Fruit fly (Drosophila melanogaster) whole organism, embryonic: ENCODE measurements around the gene CG14431.

ENCODE experiments used
- Awh ChIP-seq: fragments of 200-800 bp; sonication (Bioruptor generic); IDR thresholded peaks from 2 replicates; pipeline ENCODE4, ENCODE4 v1.3.6; 2022; ENCODE audit warnings: missing biosample characterization, missing genetic modification characterization
- CG3995 ChIP-seq: fragments of 200-800 bp; sonication (Bioruptor generic); optimal IDR thresholded peaks from 3 replicates; lab custom pipeline; 2016; ENCODE audit warnings: missing biosample characterization, missing genetic modification characterization
- CkIIα-i1 ChIP-seq: fragments of 200-800 bp; sonication (Bioruptor generic); IDR thresholded peaks from 2 replicates; pipeline ENCODE4 v1.3.6; 2022; ENCODE audit warnings: missing biosample characterization, missing genetic modification characterization
- Dbx ChIP-seq: fragments of 200-800 bp; sonication (Bioruptor generic); IDR thresholded peaks from 3 replicates; pipeline ENCODE4 v1.3.6; 2022; ENCODE audit warnings: missing biosample characterization, missing genetic modification characterization
- Dfd ChIP-seq, 2 experiments: fragments of >200 bp; optimal IDR thresholded peaks; 2 replicates each; lab custom pipeline; 2017; ENCODE audit warnings: missing biosample characterization in 2 of 2, missing genetic modification characterization in 2 of 2
- Nf-YA ChIP-seq: fragments of 200-800 bp; sonication (Bioruptor generic); IDR thresholded peaks from 2 replicates; pipeline ENCODE4 v1.3.6; 2022; ENCODE audit warnings: missing biosample characterization, missing genetic modification characterization
- croc ChIP-seq: fragments of 200-800 bp; sonication (Bioruptor generic); conservative IDR thresholded peaks from 3 replicates; pipeline ENCODE4 v1.3.6; 2022; ENCODE audit warnings: missing biosample characterization, missing genetic modification characterization
- mld ChIP-seq: fragments of 200-800 bp; sonication (Bioruptor generic); IDR thresholded peaks from 3 replicates; pipeline ENCODE4 v1.3.6; 2022; ENCODE audit warnings: missing biosample characterization, missing genetic modification characterization; ENCODE audit not compliant: partially characterized antibody
- nmo ChIP-seq: fragments of 200-800 bp; sonication (Bioruptor generic); optimal IDR thresholded peaks from 2 replicates; lab custom pipeline; 2018; ENCODE audit warnings: missing biosample characterization, mild to moderate bottlenecking, missing genetic modification characterization, moderate library complexity
- wor ChIP-seq: fragments of 200-800 bp; sonication (Bioruptor generic); IDR thresholded peaks from 2 replicates; pipeline ENCODE4 v1.3.6; 2022; ENCODE audit warnings: missing biosample characterization, missing genetic modification characterization

dm6 chrX:6929086-6929485 is 21.0 kb downstream of the CG14431 start:
- no peak for TF ChIP-seq CkIIα-i1 (GFP tag; lab: Robert Waterston, UW)
- TF ChIP-seq CG3995 (GFP tag; lab: Kevin White, UChicago): no peak
- no peak for TF ChIP-seq mld (GFP tag; lab: Robert Waterston, UW)
- TF ChIP-seq Dbx (GFP tag; lab: Robert Waterston, UW): no peak
- TF ChIP-seq wor (GFP tag; lab: Robert Waterston, UW): no peak
- no peak for TF ChIP-seq Nf-YA (GFP tag; lab: Robert Waterston, UW)
- no peak for TF ChIP-seq croc (GFP tag; lab: Robert Waterston, UW)
- no peak for TF ChIP-seq Dfd (GFP tag; optimal IDR thresholded peaks at IDR 0.05; lab: Kevin White, UChicago)
- TF ChIP-seq Awh (GFP tag; lab: Robert Waterston, UW): no peak
- TF ChIP-seq nmo (GFP tag; lab: Kevin White, UChicago): no peak
